Worm (Caenorhabditis elegans) whole organism, L4 larva: Measurements from ENCODE around the gene klf-3.

Experiments
- D1046.2 ChIP-seq: fragments of 200-800 bp; sonication (Bioruptor generic); IDR thresholded peaks from 2 replicates; pipeline ENCODE4 v1.3.6; 2022; ENCODE audit warnings: missing genetic modification characterization, missing compliant biosample characterization
- F44E2.7 ChIP-seq: fragments of 200-800 bp; sonication (Bioruptor generic); IDR thresholded peaks from 2 replicates; pipeline ENCODE4 v2.1.2; 2022; ENCODE audit warnings: missing genetic modification characterization, missing compliant biosample characterization
- R02D3.7 ChIP-seq: fragments of 150-350 bp; sonication (generic microtip); optimal IDR thresholded peaks from 3 replicates; lab custom pipeline; 2014; ENCODE audit warnings: missing biosample characterization, missing genetic modification characterization
- T20F7.1 ChIP-seq: fragments of 200-800 bp; sonication (Bioruptor generic); optimal IDR thresholded peaks from 2 replicates; lab custom pipeline; 2018; ENCODE audit warnings: mild to moderate bottlenecking, missing genetic modification characterization, missing compliant biosample characterization
- Y5F2A.4 ChIP-seq: fragments of 200-800 bp; sonication (Bioruptor generic); optimal IDR thresholded peaks from 2 replicates; lab custom pipeline; 2018; ENCODE audit warnings: mild to moderate bottlenecking, missing genetic modification characterization, missing compliant biosample characterization
- ZK337.2 ChIP-seq: fragments of 200-800 bp; sonication (Bioruptor generic); IDR thresholded peaks from 2 replicates; pipeline ENCODE4 v1.3.6; 2022; ENCODE audit warnings: missing genetic modification reagents, missing genetic modification characterization, missing compliant biosample characterization
- aha-1 ChIP-seq: fragments of 150-350 bp; peaks from one replicate; lab custom pipeline; 2014; ENCODE audit warnings: missing biosample characterization, missing genetic modification characterization
- aly-2 ChIP-seq: sonication (generic microtip); optimal IDR thresholded peaks from 2 replicates; lab custom pipeline; 2018; ENCODE audit warnings: missing biosample characterization, missing genetic modification characterization
- ama-1 ChIP-seq: fragments of 150-350 bp; optimal IDR thresholded peaks from 2 replicates; lab custom pipeline; 2014; ENCODE audit warnings: inconsistent platforms, mixed read lengths
- ceh-20 ChIP-seq: fragments of 200-800 bp; sonication (Bioruptor generic); IDR thresholded peaks from 2 replicates; pipeline ENCODE4 v1.3.6; 2022; ENCODE audit warnings: missing genetic modification reagents, missing genetic modification characterization, missing compliant biosample characterization
- ceh-44 ChIP-seq: fragments of 200-800 bp; sonication (Bioruptor generic); IDR thresholded peaks from 2 replicates; pipeline ENCODE4 v1.3.6; 2022; ENCODE audit warnings: missing genetic modification reagents, missing genetic modification characterization, missing compliant biosample characterization
- ceh-82 ChIP-seq: sonication (generic microtip); optimal IDR thresholded peaks from 2 replicates; lab custom pipeline; 2017; ENCODE audit warnings: missing biosample characterization, missing genetic modification characterization
- cey-2 ChIP-seq: sonication (generic microtip); optimal IDR thresholded peaks from 3 replicates; lab custom pipeline; 2017; ENCODE audit warnings: missing genetic modification characterization, mild to moderate bottlenecking, missing compliant biosample characterization, antibody characterized with exemption, borderline replicate concordance; ENCODE audit not compliant: insufficient read depth
- ctbp-1 ChIP-seq: fragments of 200-800 bp; sonication (Bioruptor generic); IDR thresholded peaks from 2 replicates; pipeline ENCODE4 v1.3.6; 2022; ENCODE audit warnings: missing genetic modification reagents, missing genetic modification characterization, missing compliant biosample characterization
- daf-12 ChIP-seq: fragments of 150-350 bp; optimal IDR thresholded peaks from 2 replicates; lab custom pipeline; 2014; ENCODE audit warnings: missing biosample characterization, missing genetic modification reagents, missing genetic modification characterization
- daf-16 ChIP-seq, 3 experiments: sonication (generic microtip); optimal IDR thresholded peaks; 2 replicates each; lab custom pipeline; 2016 to 2017; ENCODE audit warnings: missing genetic modification characterization in 3 of 3, missing genetic modification reagents in 3 of 3, mild to moderate bottlenecking in 2 of 3, missing compliant biosample characterization in 2 of 3, missing biosample characterization in 1 of 3, moderate library complexity in 1 of 3
- dmd-6 ChIP-seq: fragments of 200-800 bp; sonication (Bioruptor generic); IDR thresholded peaks from 2 replicates; pipeline ENCODE4 v1.3.6; 2022; ENCODE audit warnings: missing genetic modification reagents, missing genetic modification characterization, missing compliant biosample characterization
- dmd-8 ChIP-seq: fragments of 200-800 bp; sonication (Bioruptor generic); IDR thresholded peaks from 2 replicates; pipeline ENCODE4 v1.3.6; 2022; ENCODE audit warnings: missing genetic modification characterization, missing compliant biosample characterization
- dmd-9 ChIP-seq: fragments of 200-800 bp; sonication (Bioruptor generic); IDR thresholded peaks from 2 replicates; pipeline ENCODE4 v1.3.6; 2022; ENCODE audit warnings: missing genetic modification reagents, missing genetic modification characterization, missing compliant biosample characterization
- dpl-1 ChIP-seq: fragments of 150-350 bp; optimal IDR thresholded peaks from 2 replicates; lab custom pipeline; 2014; ENCODE audit warnings: missing biosample characterization, missing genetic modification reagents, missing genetic modification characterization
- dve-1 ChIP-seq: sonication (generic microtip); optimal IDR thresholded peaks from 2 replicates; lab custom pipeline; 2017; ENCODE audit warnings: antibody characterized with exemption, mild to moderate bottlenecking, missing genetic modification characterization, missing compliant biosample characterization; ENCODE audit not compliant: insufficient read depth
- egl-43 ChIP-seq: fragments of 200-800 bp; sonication (Bioruptor generic); IDR thresholded peaks from 2 replicates; pipeline ENCODE4 v1.3.6; 2022; ENCODE audit warnings: missing genetic modification reagents, missing genetic modification characterization, missing compliant biosample characterization
- fkh-10 ChIP-seq: fragments of 150-350 bp; optimal IDR thresholded peaks from 2 replicates; lab custom pipeline; 2014; ENCODE audit warnings: missing biosample characterization, missing genetic modification reagents, missing genetic modification characterization
- fos-1 ChIP-seq: fragments of 150-350 bp; optimal IDR thresholded peaks from 2 replicates; lab custom pipeline; 2014; ENCODE audit warnings: missing biosample characterization, missing genetic modification characterization
- gei-8 ChIP-seq: fragments of 200-800 bp; sonication (Bioruptor generic); optimal IDR thresholded peaks from 2 replicates; lab custom pipeline; 2018; ENCODE audit warnings: mild to moderate bottlenecking, missing genetic modification characterization, missing compliant biosample characterization
- hlh-11 ChIP-seq: fragments of 200-800 bp; sonication (Bioruptor generic); optimal IDR thresholded peaks from 2 replicates; lab custom pipeline; 2018; ENCODE audit warnings: mild to moderate bottlenecking, missing genetic modification characterization, missing compliant biosample characterization
- hlh-30 ChIP-seq: sonication (generic microtip); optimal IDR thresholded peaks from 2 replicates; lab custom pipeline; 2017; ENCODE audit warnings: antibody characterized with exemption, mild to moderate bottlenecking, missing genetic modification characterization, missing compliant biosample characterization; ENCODE audit not compliant: insufficient read depth
- lin-39 ChIP-seq: fragments of 150-350 bp; optimal IDR thresholded peaks from 2 replicates; lab custom pipeline; 2014; ENCODE audit warnings: missing biosample characterization, missing genetic modification reagents, missing genetic modification characterization
- lsy-2 ChIP-seq, 2 experiments: fragments of 150-350 bp in 1 of 2; sonication (generic microtip) in 1 of 2; optimal IDR thresholded peaks; 2 replicates each; lab custom pipeline; 2014 to 2017; ENCODE audit warnings: missing biosample characterization in 2 of 2, missing genetic modification characterization in 2 of 2
- mes-2 ChIP-seq: sonication (generic microtip); optimal IDR thresholded peaks from 2 replicates; lab custom pipeline; 2016; ENCODE audit warnings: missing genotype, mild to moderate bottlenecking, missing genetic modification characterization, missing compliant biosample characterization; ENCODE audit not compliant: poor library complexity, severe bottlenecking
- mxl-2 ChIP-seq: fragments of 200-800 bp; sonication (Bioruptor generic); conservative IDR thresholded peaks from 2 replicates; pipeline ENCODE4 v1.3.6; 2022; ENCODE audit warnings: missing genetic modification reagents, missing genetic modification characterization, missing compliant biosample characterization
- nhr-10 ChIP-seq: fragments of 150-350 bp; optimal IDR thresholded peaks from 2 replicates; lab custom pipeline; 2014; ENCODE audit warnings: missing biosample characterization, missing genetic modification characterization
- nhr-102 ChIP-seq: sonication (generic microtip); optimal IDR thresholded peaks from 2 replicates; lab custom pipeline; 2016; ENCODE audit warnings: mild to moderate bottlenecking, missing genetic modification characterization, moderate library complexity, missing compliant biosample characterization
- nhr-11 ChIP-seq: fragments of 150-350 bp; optimal IDR thresholded peaks from 2 replicates; lab custom pipeline; 2014; ENCODE audit warnings: missing biosample characterization, missing genetic modification characterization
- nhr-111 ChIP-seq: fragments of 200-800 bp; sonication (Bioruptor generic); optimal IDR thresholded peaks from 2 replicates; lab custom pipeline; 2018; ENCODE audit warnings: mild to moderate bottlenecking, missing genetic modification characterization, missing compliant biosample characterization
- nhr-28 ChIP-seq: fragments of 150-350 bp; optimal IDR thresholded peaks from 2 replicates; lab custom pipeline; 2014; ENCODE audit warnings: missing biosample characterization, missing genetic modification characterization
- nhr-6 ChIP-seq: fragments of 150-350 bp; optimal IDR thresholded peaks from 2 replicates; lab custom pipeline; 2014; ENCODE audit warnings: missing biosample characterization, missing genetic modification characterization
- nhr-77 ChIP-seq: fragments of 150-350 bp; optimal IDR thresholded peaks from 2 replicates; lab custom pipeline; 2014; ENCODE audit warnings: missing biosample characterization, missing genetic modification characterization
- pqm-1 ChIP-seq: sonication (generic microtip); optimal IDR thresholded peaks from 2 replicates; lab custom pipeline; 2017; ENCODE audit warnings: missing biosample characterization, missing genetic modification characterization
- saeg-2 ChIP-seq: fragments of 200-800 bp; sonication (Bioruptor generic); IDR thresholded peaks from 2 replicates; pipeline ENCODE4 v1.3.6; 2022; ENCODE audit warnings: missing genetic modification reagents, missing genetic modification characterization, missing compliant biosample characterization
- skn-1 ChIP-seq: fragments of 150-350 bp; optimal IDR thresholded peaks from 2 replicates; lab custom pipeline; 2014; ENCODE audit warnings: missing biosample characterization, missing genetic modification characterization
- snpc-4 ChIP-seq: fragments of 150-350 bp; optimal IDR thresholded peaks from 2 replicates; lab custom pipeline; 2014; ENCODE audit warnings: missing biosample characterization, missing genetic modification characterization
- tag-97 ChIP-seq: fragments of 200-800 bp; sonication (Bioruptor generic); IDR thresholded peaks from 2 replicates; pipeline ENCODE4 v1.3.6; 2022; ENCODE audit warnings: missing genetic modification characterization, missing compliant biosample characterization
- unc-39 ChIP-seq: sonication (generic microtip); optimal IDR thresholded peaks from 2 replicates; lab custom pipeline; 2017; ENCODE audit warnings: missing biosample characterization, missing genetic modification characterization
- zfp-3 ChIP-seq: fragments of 200-800 bp; sonication (Bioruptor generic); conservative IDR thresholded peaks from 2 replicates; pipeline ENCODE4 v1.3.6; 2022; ENCODE audit warnings: missing genetic modification reagents, missing genetic modification characterization, missing compliant biosample characterization
- ztf-11 ChIP-seq: fragments of 150-350 bp; optimal IDR thresholded peaks from 2 replicates; lab custom pipeline; 2014; ENCODE audit warnings: missing biosample characterization, missing genetic modification characterization
- ztf-7 ChIP-seq: fragments of 150-350 bp; optimal IDR thresholded peaks from 2 replicates; lab custom pipeline; 2014; ENCODE audit warnings: missing biosample characterization, missing genetic modification characterization

Gene klf-3

ce11 chrII:6616135-6616534, 543 bp upstream of the klf-3 start:
- TF ChIP-seq D1046.2 (GFP tag; lab: Robert Waterston, UW) (no peak), F44E2.7 (GFP tag; lab: Robert Waterston, UW) (no peak), aha-1 (no peak), egl-43 (no peak), mxl-2 (GFP tag; lab: Robert Waterston, UW) (no peak), dmd-8 (GFP tag; lab: Robert Waterston, UW) (no peak), ctbp-1 (no peak), ZK337.2 (no peak), mes-2 (tag; lab: Kevin White, UChicago) (no peak), nhr-77 (tag; lab: Kevin White, UChicago) (peak; percentile 1), gei-8 (GFP tag; lab: Kevin White, UChicago) (no peak), nhr-11 (tag; lab: Kevin White, UChicago) (no peak), nhr-102 (tag; lab: Kevin White, UChicago) (peak; percentile 1), T20F7.1 (no peak), nhr-10 (no peak), R02D3.7 (tag; lab: Kevin White, UChicago) (no peak), nhr-111 (GFP tag; lab: Kevin White, UChicago) (no peak), unc-39 (tag; lab: Kevin White, UChicago) (no peak), cey-2 (tag; lab: Kevin White, UChicago) (no peak), nhr-6 (no peak), dmd-9 (no peak), pqm-1 (tag; lab: Kevin White, UChicago) (peak; percentile 67), tag-97 (GFP tag; lab: Robert Waterston, UW) (no peak), hlh-11 (tag; lab: Kevin White, UChicago) (peak; percentile 36), lsy-2 (tag; optimal IDR thresholded peaks at IDR 0.05; lab: Kevin White, UChicago) (no peak), aly-2 (no peak), hlh-30 (tag; lab: Kevin White, UChicago) (no peak), ztf-7 (no peak), nhr-28 (peak; percentile 61), zfp-3 (GFP tag; lab: Robert Waterston, UW) (no peak), dve-1 (tag; lab: Kevin White, UChicago) (no peak), fkh-10 (GFP tag; lab: Kevin White, UChicago) (no peak), daf-12 (tag; lab: Kevin White, UChicago) (no peak), ceh-20 (GFP tag; lab: Robert Waterston, UW) (no peak), Y5F2A.4 (GFP tag; lab: Kevin White, UChicago) (no peak), daf-16 (GFP tag; optimal IDR thresholded peaks at IDR 0.05; lab: Kevin White, UChicago) (no peak), daf-16 (tag; optimal IDR thresholded peaks at IDR 0.05; lab: Kevin White, UChicago) (peak; percentile 46), saeg-2 (GFP tag; lab: Robert Waterston, UW) (no peak), fos-1 (tag; lab: Kevin White, UChicago) (no peak), ztf-11 (no peak), ceh-82 (tag; lab: Kevin White, UChicago) (no peak), ceh-44 (GFP tag; lab: Robert Waterston, UW) (no peak), lin-39 (tag; lab: Kevin White, UChicago) (no peak), snpc-4 (no peak), dpl-1 (GFP tag; lab: Kevin White, UChicago) (no peak), dmd-6 (GFP tag; lab: Robert Waterston, UW) (peak; percentile 62; the same call in 1 of the 2 replicates), skn-1 (no peak), ama-1 (lab: Kevin White, UChicago) (no peak)
